Fruit fly (Drosophila melanogaster): Measurements from ENCODE around the gene LManII.

Gene LManII

dm6 chr2L:10413251-10414127 is 44.0 kb upstream of the LManII start, which contains the start of the genes CG5355 and Klp31E (continued):
- TF ChIP-seq dmrt11E (tag; optimal IDR thresholded peaks at IDR 0.05) (peak; percentile 80), CG12299 (tag; optimal IDR thresholded peaks at IDR 0.05) (peak; percentile 27), CG1832 (GFP tag; optimal IDR thresholded peaks at IDR 0.05) (no peak), CG9215 (GFP tag; IDR thresholded peaks at IDR 0.05) (no peak), mam (GFP tag; optimal IDR thresholded peaks at IDR 0.05) (peak; percentile 57), tap (tag; optimal IDR thresholded peaks at IDR 0.05) (peak; percentile 65), D19B (GFP tag; optimal IDR thresholded peaks at IDR 0.05) (peak; percentile 38), D19A (tag; optimal IDR thresholded peaks at IDR 0.05) (no peak), Rfx (GFP tag; IDR thresholded peaks at IDR 0.05) (peak; percentile 53), Antp (GFP tag; optimal IDR thresholded peaks at IDR 0.05) (peak; percentile 40), Spps (tag; optimal IDR thresholded peaks at IDR 0.05) (peak; percentile 27), CG1647 (GFP tag; optimal IDR thresholded peaks at IDR 0.05) (peak; percentile 10), CG8478 (optimal IDR thresholded peaks at IDR 0.05) (no peak), HHEX (GFP tag; optimal IDR thresholded peaks at IDR 0.05) (peak; percentile 54), CG9609 (GFP tag; optimal IDR thresholded peaks at IDR 0.05) (peak; percentile 37), wek (GFP tag; optimal IDR thresholded peaks at IDR 0.05) (peak; percentile 89), CG4854 (GFP tag; optimal IDR thresholded peaks at IDR 0.05) (peak; percentile 14), CG1024 (GFP tag; IDR thresholded peaks at IDR 0.05) (0 out of 2 replicates have a peak, but pooled peaks have one; percentile 27), CG9876 (GFP tag; optimal IDR thresholded peaks at IDR 0.05) (no peak), scrt (GFP tag; optimal IDR thresholded peaks at IDR 0.05) (peak; percentile 63), mld (GFP tag; IDR thresholded peaks at IDR 0.05; ENCODE audit: partially characterized antibody) (peak; percentile 46; the same call in 1 of the 3 replicates), CG8359 (GFP tag; optimal IDR thresholded peaks at IDR 0.05; ENCODE audit: borderline replicate concordance) (peak; percentile 14), zfh2 (GFP tag; optimal IDR thresholded peaks at IDR 0.05) (peak; percentile 56), CG6791 (GFP tag; IDR thresholded peaks at IDR 0.05; ENCODE audit: partially characterized antibody) (peak; percentile 57; the same call in 1 of the 3 replicates), PHDP (tag; optimal IDR thresholded peaks at IDR 0.05) (peak; percentile 56), CG2116 (GFP tag; optimal IDR thresholded peaks at IDR 0.05) (peak; percentile 81), Vsx1 (GFP tag; optimal IDR thresholded peaks at IDR 0.05) (no peak), CG8924 (tag; optimal IDR thresholded peaks at IDR 0.05) (peak; percentile 76), z (GFP tag; IDR thresholded peaks at IDR 0.05) (no peak), CG3995 (GFP tag; optimal IDR thresholded peaks at IDR 0.05) (peak; percentile 10), CG18476 (GFP tag; optimal IDR thresholded peaks at IDR 0.05) (peak; percentile 33), Dip3 (GFP tag; optimal IDR thresholded peaks at IDR 0.05) (peak; percentile 46), unc-4 (GFP tag; IDR thresholded peaks at IDR 0.05; ENCODE audit: partially characterized antibody) (peak; percentile 65), Doc3 (GFP tag; IDR thresholded peaks at IDR 0.05; ENCODE audit: partially characterized antibody) (peak; percentile 72), CG33557 (GFP tag; optimal IDR thresholded peaks at IDR 0.05) (peak; percentile 76), CG11695 (GFP tag; IDR thresholded peaks at IDR 0.05) (no peak; the same call in 2 of the 3 replicates), croc (GFP tag; conservative IDR thresholded peaks at IDR 0.05) (peak; percentile 38), Side (GFP tag; optimal IDR thresholded peaks at IDR 0.05) (peak; percentile 42), MTF-1 (GFP tag; optimal IDR thresholded peaks at IDR 0.05; ENCODE audit: borderline replicate concordance) (peak; percentile 9), MBD-R2 (GFP tag; IDR thresholded peaks at IDR 0.05) (peak; percentile 72), Six4 (GFP tag; optimal IDR thresholded peaks at IDR 0.05) (peak; percentile 61), CG3281 (GFP tag; optimal IDR thresholded peaks at IDR 0.05) (peak; percentile 64), cwo (GFP tag; optimal IDR thresholded peaks at IDR 0.05) (no peak), Oaz (GFP tag; IDR thresholded peaks at IDR 0.05) (0 out of 2 replicates have a peak, but pooled peaks have one; percentile 46), HLH3B (GFP tag; IDR thresholded peaks at IDR 0.05) (no peak), CG32532 (GFP tag; IDR thresholded peaks at IDR 0.05) (peak; percentile 65), CG3163 (GFP tag; optimal IDR thresholded peaks at IDR 0.05) (peak; percentile 31), Hey (tag; optimal IDR thresholded peaks at IDR 0.05) (no peak)

All from whole organism, embryonic.